Worm (Caenorhabditis elegans) whole organism, late embryonic: ENCODE measurements around the gene pho-11.

Experiments
- C38D4.7 ChIP-seq: fragments of 200-800 bp; sonication (Bioruptor generic); optimal IDR thresholded peaks from 2 replicates; lab custom pipeline; 2018; ENCODE audit warnings: mild to moderate bottlenecking, missing genetic modification characterization, moderate library complexity, missing compliant biosample characterization
- K09A11.1 ChIP-seq: sonication (generic microtip); optimal IDR thresholded peaks from 2 replicates; lab custom pipeline; 2017; ENCODE audit warnings: antibody characterized with exemption, mild to moderate bottlenecking, missing genetic modification characterization, missing compliant biosample characterization; ENCODE audit not compliant: insufficient read depth
- T23F11.4 ChIP-seq: fragments of 200-800 bp; sonication (Bioruptor generic); optimal IDR thresholded peaks from 2 replicates; lab custom pipeline; 2018; ENCODE audit warnings: mild to moderate bottlenecking, missing genetic modification characterization, missing compliant biosample characterization
- Y22D7AL.16 ChIP-seq: sonication (generic microtip); optimal IDR thresholded peaks from 2 replicates; lab custom pipeline; 2016; ENCODE audit warnings: missing genetic modification characterization, missing compliant biosample characterization
- ahr-1 ChIP-seq: sonication (generic microtip); optimal IDR thresholded peaks from 2 replicates; lab custom pipeline; 2016; ENCODE audit warnings: missing genetic modification characterization, missing compliant biosample characterization
- ceh-14 ChIP-seq: sonication (generic microtip); optimal IDR thresholded peaks from 2 replicates; lab custom pipeline; 2016; ENCODE audit warnings: missing genotype, missing genetic modification characterization, missing compliant biosample characterization
- ceh-18 ChIP-seq: sonication (generic microtip); optimal IDR thresholded peaks from 2 replicates; lab custom pipeline; 2016; ENCODE audit warnings: missing genetic modification characterization, missing compliant biosample characterization
- ceh-2 ChIP-seq: sonication (generic microtip); optimal IDR thresholded peaks from 2 replicates; lab custom pipeline; 2016; ENCODE audit warnings: missing genotype, missing genetic modification characterization, missing compliant biosample characterization
- ceh-31 ChIP-seq: sonication (generic microtip); optimal IDR thresholded peaks from 2 replicates; lab custom pipeline; 2016; ENCODE audit warnings: missing genetic modification characterization, missing compliant biosample characterization
- ceh-34 ChIP-seq: sonication (generic microtip); optimal IDR thresholded peaks from 2 replicates; lab custom pipeline; 2016; ENCODE audit warnings: mild to moderate bottlenecking, missing genetic modification characterization, missing compliant biosample characterization
- ceh-45 ChIP-seq: fragments of 200-800 bp; sonication (Bioruptor generic); IDR thresholded peaks from 2 replicates; pipeline ENCODE4 v1.3.6; 2022; ENCODE audit warnings: missing genetic modification reagents, missing genetic modification characterization, missing compliant biosample characterization
- ceh-48 ChIP-seq: sonication (generic microtip); optimal IDR thresholded peaks from 2 replicates; lab custom pipeline; 2016; ENCODE audit warnings: missing genetic modification characterization, inconsistent platforms, missing compliant biosample characterization
- ceh-6 ChIP-seq: fragments of 200-800 bp; sonication (Bioruptor generic); optimal IDR thresholded peaks from 2 replicates; lab custom pipeline; 2018; ENCODE audit warnings: mild to moderate bottlenecking, missing genetic modification characterization, missing compliant biosample characterization
- ceh-9 ChIP-seq: sonication (generic microtip); optimal IDR thresholded peaks from 2 replicates; lab custom pipeline; 2016; ENCODE audit warnings: mild to moderate bottlenecking, missing genetic modification characterization, inconsistent platforms, missing compliant biosample characterization
- che-1 ChIP-seq: sonication (generic microtip); optimal IDR thresholded peaks from 2 replicates; lab custom pipeline; 2016; ENCODE audit warnings: mild to moderate bottlenecking, missing genetic modification characterization, missing compliant biosample characterization
- dmd-4 ChIP-seq: sonication (generic microtip); optimal IDR thresholded peaks from 2 replicates; lab custom pipeline; 2016; ENCODE audit warnings: borderline replicate concordance, missing genetic modification characterization, missing compliant biosample characterization
- dve-1 ChIP-seq: sonication (generic microtip); optimal IDR thresholded peaks from 2 replicates; lab custom pipeline; 2017; ENCODE audit warnings: antibody characterized with exemption, mild to moderate bottlenecking, missing genetic modification characterization, missing compliant biosample characterization
- elt-2 ChIP-seq: sonication (generic microtip); optimal IDR thresholded peaks from 2 replicates; lab custom pipeline; 2016; ENCODE audit warnings: missing genetic modification reagents, missing genetic modification characterization, missing compliant biosample characterization
- elt-4 ChIP-seq: sonication (generic microtip); optimal IDR thresholded peaks from 2 replicates; lab custom pipeline; 2016; ENCODE audit warnings: missing genetic modification characterization, missing compliant biosample characterization
- eyg-1 ChIP-seq: sonication (generic microtip); optimal IDR thresholded peaks from 2 replicates; lab custom pipeline; 2016; ENCODE audit warnings: missing genotype, missing genetic modification characterization, missing compliant biosample characterization
- fax-1 ChIP-seq: sonication (generic microtip); optimal IDR thresholded peaks from 2 replicates; lab custom pipeline; 2016; ENCODE audit warnings: missing genotype, missing genetic modification characterization, missing compliant biosample characterization
- fkh-6 ChIP-seq: sonication (generic microtip); optimal IDR thresholded peaks from 2 replicates; lab custom pipeline; 2016; ENCODE audit warnings: missing genetic modification characterization, missing compliant biosample characterization
- gmeb-2 ChIP-seq: sonication (generic microtip); optimal IDR thresholded peaks from 2 replicates; lab custom pipeline; 2016; ENCODE audit warnings: missing genetic modification characterization, inconsistent platforms, missing compliant biosample characterization
- hlh-15 ChIP-seq: sonication (generic microtip); optimal IDR thresholded peaks from 2 replicates; lab custom pipeline; 2016; ENCODE audit warnings: missing genetic modification characterization, missing compliant biosample characterization
- hlh-6 ChIP-seq: sonication (generic microtip); optimal IDR thresholded peaks from 2 replicates; lab custom pipeline; 2016; ENCODE audit warnings: missing genotype, missing genetic modification characterization, missing compliant biosample characterization
- lim-6 ChIP-seq: sonication (generic microtip); optimal IDR thresholded peaks from 2 replicates; lab custom pipeline; 2016; ENCODE audit warnings: missing genetic modification characterization, missing compliant biosample characterization
- mec-3 ChIP-seq: sonication (generic microtip); optimal IDR thresholded peaks from 2 replicates; lab custom pipeline; 2016; ENCODE audit warnings: borderline replicate concordance, missing genetic modification characterization, missing compliant biosample characterization
- nhr-11 ChIP-seq: fragments of 150-350 bp; optimal IDR thresholded peaks from 2 replicates; lab custom pipeline; 2014; ENCODE audit warnings: missing biosample characterization, missing genetic modification characterization
- pax-1 ChIP-seq: fragments of 150-350 bp; optimal IDR thresholded peaks from 2 replicates; lab custom pipeline; 2014; ENCODE audit warnings: missing biosample characterization, missing genetic modification characterization
- pha-2 ChIP-seq: sonication (generic microtip); optimal IDR thresholded peaks from 2 replicates; lab custom pipeline; 2017; ENCODE audit warnings: mild to moderate bottlenecking, missing genetic modification characterization, missing compliant biosample characterization
- pha-4 ChIP-seq: fragments of 150-350 bp; optimal IDR thresholded peaks from 2 replicates; lab custom pipeline; 2018; ENCODE audit warnings: missing biosample characterization, missing genetic modification reagents, missing genetic modification characterization
- pros-1 ChIP-seq: fragments of 150-350 bp; optimal IDR thresholded peaks from 2 replicates; lab custom pipeline; 2014; ENCODE audit warnings: missing biosample characterization, missing genetic modification reagents, missing genetic modification characterization
- sox-4 ChIP-seq: sonication (generic microtip); optimal IDR thresholded peaks from 2 replicates; lab custom pipeline; 2017; ENCODE audit warnings: mild to moderate bottlenecking, missing genetic modification characterization, inconsistent platforms, missing compliant biosample characterization
- tbx-7 ChIP-seq: sonication (generic microtip); optimal IDR thresholded peaks from 2 replicates; lab custom pipeline; 2016; ENCODE audit warnings: missing genotype, missing genetic modification characterization, missing compliant biosample characterization
- ttx-3 ChIP-seq: sonication (generic microtip); optimal IDR thresholded peaks from 2 replicates; lab custom pipeline; 2016; ENCODE audit warnings: missing genetic modification reagents, missing genetic modification characterization, missing compliant biosample characterization
- unc-3 ChIP-seq, 2 experiments: fragments of 200-800 bp in 1 of 2; sonication (Bioruptor generic) in 1 of 2; sonication (generic microtip) in 1 of 2; conservative IDR thresholded peaks in 1 of 2; optimal IDR thresholded peaks in 1 of 2; 2 replicates each; pipeline versions ENCODE4 v1.3.6 to Lab custom; 2016 to 2022; ENCODE audit warnings: missing compliant biosample characterization in 2 of 2, missing genetic modification characterization in 2 of 2, missing genetic modification reagents in 1 of 2
- unc-86 ChIP-seq: sonication (generic microtip); optimal IDR thresholded peaks from 2 replicates; lab custom pipeline; 2016; ENCODE audit warnings: missing genetic modification characterization, missing compliant biosample characterization
- zip-5 ChIP-seq: sonication (generic microtip); optimal IDR thresholded peaks from 2 replicates; lab custom pipeline; 2016; ENCODE audit warnings: missing genetic modification characterization, missing compliant biosample characterization
- ztf-16 ChIP-seq: sonication (generic microtip); optimal IDR thresholded peaks from 2 replicates; lab custom pipeline; 2017; ENCODE audit warnings: missing genetic modification characterization, missing compliant biosample characterization

The pho-11 gene

ce11 chrII:9940430-9940829 is 8.8 kb downstream of the pho-11 start, which contains the start of gene ufd-3 (continued):
- no peak for TF ChIP-seq gmeb-2 (tag; lab: Kevin White, UChicago)
- peak; percentile 77 for TF ChIP-seq mec-3 (tag; lab: Kevin White, UChicago)
- 0 out of 2 replicates have a peak, but pooled peaks have one; percentile 35 for TF ChIP-seq unc-3 (GFP tag; conservative IDR thresholded peaks at IDR 0.05; lab: Robert Waterston, UW)
- TF ChIP-seq unc-3 (tag; optimal IDR thresholded peaks at IDR 0.05; lab: Kevin White, UChicago) = no peak
- TF ChIP-seq ceh-9 (tag; lab: Kevin White, UChicago) = no peak
- peak; percentile 46 for TF ChIP-seq ceh-18 (tag; lab: Kevin White, UChicago)
- peak; percentile 76 for TF ChIP-seq fax-1 (tag; lab: Kevin White, UChicago)
- TF ChIP-seq ceh-6 (GFP tag; lab: Kevin White, UChicago) = peak; percentile 3
- peak; percentile 29 for TF ChIP-seq Y22D7AL.16 (tag; lab: Kevin White, UChicago)
- TF ChIP-seq C38D4.7 = no peak
- TF ChIP-seq eyg-1 (tag; lab: Kevin White, UChicago) = no peak
- peak; percentile 91 for TF ChIP-seq ceh-2 (tag; lab: Kevin White, UChicago)
- peak; percentile 76 for TF ChIP-seq zip-5 (tag; lab: Kevin White, UChicago)
- peak; percentile 24 for TF ChIP-seq hlh-15
- TF ChIP-seq ceh-48 = no peak
- peak; percentile 65 for TF ChIP-seq pax-1 (tag; lab: Kevin White, UChicago)
- no peak for TF ChIP-seq pha-2
- no peak for TF ChIP-seq dmd-4
- no peak for TF ChIP-seq elt-4 (tag; lab: Kevin White, UChicago)
- TF ChIP-seq sox-4 = no peak
- TF ChIP-seq T23F11.4 (GFP tag; lab: Kevin White, UChicago) = no peak
- TF ChIP-seq nhr-11 (tag; lab: Kevin White, UChicago) = peak; percentile 69
- peak; percentile 10 for TF ChIP-seq dve-1 (tag; lab: Kevin White, UChicago)
- no peak for TF ChIP-seq ceh-45 (GFP tag; lab: Robert Waterston, UW)
- peak; percentile 76 for TF ChIP-seq ceh-34 (tag; lab: Kevin White, UChicago)
- TF ChIP-seq hlh-6 = peak; percentile 18
- TF ChIP-seq ceh-14 (tag; lab: Kevin White, UChicago) = peak; percentile 81
- peak; percentile 60 for TF ChIP-seq lim-6 (tag; lab: Kevin White, UChicago)
- no peak for TF ChIP-seq unc-86
- peak; percentile 65 for TF ChIP-seq fkh-6 (tag; lab: Kevin White, UChicago)
- TF ChIP-seq, all 69 proteins: peak for 40

- TF ChIP-seq ahr-1 (tag; lab: Kevin White, UChicago) (no peak), zip-5 (tag; lab: Kevin White, UChicago) (no peak), K09A11.1 (tag; lab: Kevin White, UChicago) (no peak), ceh-18 (tag; lab: Kevin White, UChicago) (no peak), elt-2 (tag; lab: Kevin White, UChicago) (no peak), lim-6 (tag; lab: Kevin White, UChicago) (no peak), ceh-2 (tag; lab: Kevin White, UChicago) (no peak)
Measured at ce11 chrII:9943246-9943645, 11.6 kb downstream of the pho-11 start.

ce11 chrII:9943837-9944236 is 12.2 kb downstream of the pho-11 start, which contains the start of gene flad-1:
Gene flad-1 (plus strand): TSS chrII:9944137.
- no peak for TF ChIP-seq pros-1 (tag; lab: Kevin White, UChicago)

- TF ChIP-seq ztf-16 = no peak
Measured at ce11 chrII:9948662-9949061, 17.0 kb downstream of the pho-11 start.

- TF ChIP-seq ceh-31 (tag; lab: Kevin White, UChicago) = no peak
- TF ChIP-seq che-1 (tag; lab: Kevin White, UChicago) = no peak
- no peak for TF ChIP-seq ahr-1 (tag; lab: Kevin White, UChicago)
- no peak for TF ChIP-seq ceh-14 (tag; lab: Kevin White, UChicago)
- TF ChIP-seq ceh-9 (tag; lab: Kevin White, UChicago) = no peak
- TF ChIP-seq ceh-45 (GFP tag; lab: Robert Waterston, UW) = no peak
- TF ChIP-seq ttx-3 (tag; lab: Kevin White, UChicago) = no peak
- TF ChIP-seq elt-4 (tag; lab: Kevin White, UChicago) = no peak
- no peak for TF ChIP-seq pha-4 (tag; lab: Kevin White, UChicago)
- no peak for TF ChIP-seq pros-1 (tag; lab: Kevin White, UChicago)
- TF ChIP-seq eyg-1 (tag; lab: Kevin White, UChicago) = no peak
- no peak for TF ChIP-seq tbx-7 (tag; lab: Kevin White, UChicago)
- TF ChIP-seq hlh-15 = no peak
- no peak for TF ChIP-seq sox-4
Measured at ce11 chrII:9951846-9952245, 20.2 kb downstream of the pho-11 start.
